Worm (Caenorhabditis elegans) whole organism, L4 larva: Measurements from ENCODE around the gene K02A6.4.

Experiments used
- F37D6.2 ChIP-seq: sonication (generic microtip); optimal IDR thresholded peaks from 2 replicates; lab custom pipeline; 2016; ENCODE audit warnings: mild to moderate bottlenecking, missing genetic modification characterization, missing compliant biosample characterization
- T20F7.1 ChIP-seq: fragments of 200-800 bp; sonication (Bioruptor generic); optimal IDR thresholded peaks from 2 replicates; lab custom pipeline; 2018; ENCODE audit warnings: mild to moderate bottlenecking, missing genetic modification characterization, missing compliant biosample characterization
- Y105C5A.15 ChIP-seq: fragments of 200-800 bp; sonication (Bioruptor generic); IDR thresholded peaks from 2 replicates; pipeline ENCODE4 v1.3.6; 2022; ENCODE audit warnings: missing genetic modification characterization, missing compliant biosample characterization
- Y48G9A.11 ChIP-seq: fragments of 200-800 bp; sonication (Bioruptor generic); IDR thresholded peaks from 2 replicates; pipeline ENCODE4 v1.3.6; 2022; ENCODE audit warnings: missing genetic modification reagents, missing genetic modification characterization, missing compliant biosample characterization
- Y75B8A.6 ChIP-seq: fragments of 200-800 bp; sonication (Bioruptor generic); IDR thresholded peaks from 2 replicates; pipeline ENCODE4 v1.3.6; 2022; ENCODE audit warnings: missing genetic modification reagents, missing genetic modification characterization, missing compliant biosample characterization
- ZK546.5 ChIP-seq, 2 experiments: sonication (generic microtip); optimal IDR thresholded peaks; 2 replicates each; lab custom pipeline; 2017; ENCODE audit warnings: missing biosample characterization in 2 of 2, missing genetic modification characterization in 2 of 2
- aha-1 ChIP-seq: fragments of 150-350 bp; peaks from one replicate; lab custom pipeline; 2014; ENCODE audit warnings: missing biosample characterization, missing genetic modification characterization
- ama-1 ChIP-seq: fragments of 150-350 bp; optimal IDR thresholded peaks from 2 replicates; lab custom pipeline; 2014; ENCODE audit warnings: inconsistent platforms, mixed read lengths
- attf-4 ChIP-seq: sonication (generic microtip); optimal IDR thresholded peaks from 3 replicates; lab custom pipeline; 2017; ENCODE audit warnings: missing biosample characterization, missing genetic modification characterization
- ceh-32 ChIP-seq: sonication (generic microtip); optimal IDR thresholded peaks from 2 replicates; lab custom pipeline; 2016; ENCODE audit warnings: mild to moderate bottlenecking, missing genetic modification characterization, missing compliant biosample characterization; ENCODE audit not compliant: poor library complexity
- cey-2 ChIP-seq: sonication (generic microtip); optimal IDR thresholded peaks from 3 replicates; lab custom pipeline; 2017; ENCODE audit warnings: missing genetic modification characterization, mild to moderate bottlenecking, missing compliant biosample characterization, antibody characterized with exemption, borderline replicate concordance; ENCODE audit not compliant: insufficient read depth
- ctbp-1 ChIP-seq: fragments of 200-800 bp; sonication (Bioruptor generic); IDR thresholded peaks from 2 replicates; pipeline ENCODE4 v1.3.6; 2022; ENCODE audit warnings: missing genetic modification reagents, missing genetic modification characterization, missing compliant biosample characterization
- daf-16 ChIP-seq, 3 experiments: sonication (generic microtip); optimal IDR thresholded peaks; 2 replicates each; lab custom pipeline; 2016 to 2017; ENCODE audit warnings: missing genetic modification characterization in 3 of 3, missing genetic modification reagents in 3 of 3, mild to moderate bottlenecking in 2 of 3, missing compliant biosample characterization in 2 of 3, missing biosample characterization in 1 of 3, moderate library complexity in 1 of 3
- daf-8 ChIP-seq: fragments of 200-800 bp; sonication (Bioruptor generic); IDR thresholded peaks from 2 replicates; pipeline ENCODE4 v1.3.6; 2022; ENCODE audit warnings: missing genetic modification characterization, missing compliant biosample characterization
- dmd-6 ChIP-seq: fragments of 200-800 bp; sonication (Bioruptor generic); IDR thresholded peaks from 2 replicates; pipeline ENCODE4 v1.3.6; 2022; ENCODE audit warnings: missing genetic modification reagents, missing genetic modification characterization, missing compliant biosample characterization
- dpl-1 ChIP-seq: fragments of 150-350 bp; optimal IDR thresholded peaks from 2 replicates; lab custom pipeline; 2014; ENCODE audit warnings: missing biosample characterization, missing genetic modification reagents, missing genetic modification characterization
- egl-43 ChIP-seq: fragments of 200-800 bp; sonication (Bioruptor generic); IDR thresholded peaks from 2 replicates; pipeline ENCODE4 v1.3.6; 2022; ENCODE audit warnings: missing genetic modification reagents, missing genetic modification characterization, missing compliant biosample characterization
- fkh-10 ChIP-seq: fragments of 150-350 bp; optimal IDR thresholded peaks from 2 replicates; lab custom pipeline; 2014; ENCODE audit warnings: missing biosample characterization, missing genetic modification reagents, missing genetic modification characterization
- fos-1 ChIP-seq: fragments of 150-350 bp; optimal IDR thresholded peaks from 2 replicates; lab custom pipeline; 2014; ENCODE audit warnings: missing biosample characterization, missing genetic modification characterization
- gei-8 ChIP-seq: fragments of 200-800 bp; sonication (Bioruptor generic); optimal IDR thresholded peaks from 2 replicates; lab custom pipeline; 2018; ENCODE audit warnings: mild to moderate bottlenecking, missing genetic modification characterization, missing compliant biosample characterization
- hif-1 ChIP-seq, 2 experiments: sonication (generic microtip); optimal IDR thresholded peaks; 2 replicates each; lab custom pipeline; 2016 to 2017; ENCODE audit warnings: missing compliant biosample characterization in 2 of 2, missing genetic modification characterization in 2 of 2, missing genetic modification reagents in 2 of 2, missing genotype in 2 of 2, mild to moderate bottlenecking in 1 of 2
- hlh-11 ChIP-seq: fragments of 200-800 bp; sonication (Bioruptor generic); optimal IDR thresholded peaks from 2 replicates; lab custom pipeline; 2018; ENCODE audit warnings: mild to moderate bottlenecking, missing genetic modification characterization, missing compliant biosample characterization
- hlh-30 ChIP-seq: sonication (generic microtip); optimal IDR thresholded peaks from 2 replicates; lab custom pipeline; 2017; ENCODE audit warnings: antibody characterized with exemption, mild to moderate bottlenecking, missing genetic modification characterization, missing compliant biosample characterization; ENCODE audit not compliant: insufficient read depth
- hmg-1.1 ChIP-seq: fragments of 200-800 bp; sonication (Bioruptor generic); IDR thresholded peaks from 2 replicates; pipeline ENCODE4 v1.3.6; 2022; ENCODE audit warnings: missing genetic modification reagents, missing genetic modification characterization, missing compliant biosample characterization
- lin-1 ChIP-seq: fragments of 200-800 bp; sonication (Bioruptor generic); IDR thresholded peaks from 2 replicates; pipeline ENCODE4 v1.3.6; 2022; ENCODE audit warnings: missing genetic modification reagents, missing genetic modification characterization, missing compliant biosample characterization
- lin-13 ChIP-seq: fragments of 150-350 bp; optimal IDR thresholded peaks from 2 replicates; lab custom pipeline; 2014; ENCODE audit warnings: missing biosample characterization, missing genetic modification reagents, missing genetic modification characterization
- lin-15B ChIP-seq: fragments of 150-350 bp; sonication (generic microtip); optimal IDR thresholded peaks from 3 replicates; lab custom pipeline; 2014; ENCODE audit warnings: missing biosample characterization, missing genetic modification characterization
- lsy-2 ChIP-seq, 2 experiments: fragments of 150-350 bp in 1 of 2; sonication (generic microtip) in 1 of 2; optimal IDR thresholded peaks; 2 replicates each; lab custom pipeline; 2014 to 2017; ENCODE audit warnings: missing biosample characterization in 2 of 2, missing genetic modification characterization in 2 of 2
- mdl-1 ChIP-seq, 2 experiments: fragments of 150-350 bp in 1 of 2; sonication (generic microtip) in 1 of 2; optimal IDR thresholded peaks; 2 replicates each; lab custom pipeline; 2014 to 2017; ENCODE audit warnings: missing biosample characterization in 2 of 2, missing genetic modification characterization in 2 of 2
- mep-1 ChIP-seq: fragments of 150-350 bp; sonication (generic microtip); optimal IDR thresholded peaks from 3 replicates; lab custom pipeline; 2014; ENCODE audit warnings: missing biosample characterization, missing genetic modification characterization
- mes-2 ChIP-seq: sonication (generic microtip); optimal IDR thresholded peaks from 2 replicates; lab custom pipeline; 2016; ENCODE audit warnings: missing genotype, mild to moderate bottlenecking, missing genetic modification characterization, missing compliant biosample characterization; ENCODE audit not compliant: poor library complexity, severe bottlenecking
- mxl-3 ChIP-seq: fragments of 200-800 bp; sonication (Bioruptor generic); optimal IDR thresholded peaks from 2 replicates; lab custom pipeline; 2018; ENCODE audit warnings: mild to moderate bottlenecking, missing genetic modification characterization, missing compliant biosample characterization
- nhr-11 ChIP-seq: fragments of 150-350 bp; optimal IDR thresholded peaks from 2 replicates; lab custom pipeline; 2014; ENCODE audit warnings: missing biosample characterization, missing genetic modification characterization
- nhr-25 ChIP-seq: sonication (generic microtip); optimal IDR thresholded peaks from 2 replicates; lab custom pipeline; 2017; ENCODE audit warnings: missing genetic modification characterization, mild to moderate bottlenecking, missing compliant biosample characterization, antibody characterized with exemption, moderate library complexity, borderline replicate concordance; ENCODE audit not compliant: insufficient read depth
- nhr-28 ChIP-seq: fragments of 150-350 bp; optimal IDR thresholded peaks from 2 replicates; lab custom pipeline; 2014; ENCODE audit warnings: missing biosample characterization, missing genetic modification characterization
- nhr-42 ChIP-seq: fragments of 200-800 bp; sonication (Bioruptor generic); IDR thresholded peaks from 2 replicates; pipeline ENCODE4 v1.3.6; 2022; ENCODE audit warnings: missing genetic modification characterization, missing compliant biosample characterization
- nhr-48 ChIP-seq: sonication (generic microtip); optimal IDR thresholded peaks from 2 replicates; lab custom pipeline; 2016; ENCODE audit warnings: mild to moderate bottlenecking, missing genetic modification characterization, missing compliant biosample characterization
- rbr-2 ChIP-seq: sonication (generic microtip); optimal IDR thresholded peaks from 2 replicates; lab custom pipeline; 2016; ENCODE audit warnings: missing genotype, missing genetic modification characterization, missing compliant biosample characterization
- skn-1 ChIP-seq: fragments of 150-350 bp; optimal IDR thresholded peaks from 2 replicates; lab custom pipeline; 2014; ENCODE audit warnings: missing biosample characterization, missing genetic modification characterization
- tra-1 ChIP-seq: fragments of 200-800 bp; sonication (Bioruptor generic); IDR thresholded peaks from 2 replicates; pipeline ENCODE4 v1.3.6; 2022; ENCODE audit warnings: missing genetic modification reagents, missing genetic modification characterization, missing compliant biosample characterization
- unc-39 ChIP-seq: sonication (generic microtip); optimal IDR thresholded peaks from 2 replicates; lab custom pipeline; 2017; ENCODE audit warnings: missing biosample characterization, missing genetic modification characterization
- zag-1 ChIP-seq: fragments of 150-350 bp; optimal IDR thresholded peaks from 2 replicates; lab custom pipeline; 2014; ENCODE audit warnings: missing biosample characterization, missing genetic modification characterization
- zip-2 ChIP-seq: fragments of 150-350 bp; optimal IDR thresholded peaks from 2 replicates; lab custom pipeline; 2014; ENCODE audit warnings: missing biosample characterization, missing genetic modification characterization

Gene K02A6.4

DNA sequence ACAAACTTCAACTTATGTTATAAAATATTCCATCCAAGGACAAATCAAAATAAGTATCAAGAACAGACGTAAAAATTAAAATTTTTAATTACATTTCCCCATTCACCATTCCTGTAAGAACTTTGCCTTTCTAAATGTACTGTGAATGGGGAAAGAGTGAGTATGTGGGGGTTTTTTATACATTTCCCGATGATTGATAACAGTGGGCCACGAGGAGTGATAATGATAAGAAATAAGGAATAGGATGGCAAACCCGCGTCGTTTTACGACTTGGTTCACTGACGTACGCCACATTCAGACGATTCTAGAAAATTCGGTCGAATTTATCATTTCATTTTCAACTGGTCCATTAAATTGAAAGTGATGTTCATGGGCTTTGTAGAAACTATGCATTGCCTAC, 7.6 kb downstream of the K02A6.4 start, which contains the start of gene cdd-1 (continued):
- TF ChIP-seq ceh-32 (tag; lab: Kevin White, UChicago) (no peak), gei-8 (GFP tag; lab: Kevin White, UChicago) (peak; percentile 28), T20F7.1 (GFP tag; lab: Kevin White, UChicago) (peak; percentile 40), daf-16 (GFP tag; optimal IDR thresholded peaks at IDR 0.05; lab: Kevin White, UChicago) (no peak), daf-16 (tag; optimal IDR thresholded peaks at IDR 0.05; lab: Kevin White, UChicago) (peak; percentile 77)

DNA sequence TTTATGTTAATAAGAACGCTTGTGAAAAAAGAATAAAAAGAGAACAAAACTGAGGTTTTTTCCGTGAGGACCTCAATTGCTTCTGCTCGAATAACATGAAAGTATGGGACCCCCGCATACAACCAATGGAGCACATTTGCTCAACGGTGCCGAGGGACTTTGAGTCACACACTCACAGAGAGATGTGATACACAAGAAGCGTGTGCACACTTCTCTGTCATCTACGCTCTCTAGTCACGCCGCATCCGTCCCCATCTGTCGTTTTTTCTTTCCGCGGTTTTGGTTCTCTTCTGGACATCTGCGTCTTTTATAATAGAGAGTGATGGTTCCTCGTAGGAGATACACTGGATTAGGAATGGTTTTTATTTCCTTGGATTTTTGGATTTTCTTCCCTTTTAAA, 12.6 kb downstream of the K02A6.4 start:
- TF ChIP-seq nhr-28 (tag; lab: Kevin White, UChicago) (no peak), mes-2 (tag; lab: Kevin White, UChicago) (peak; percentile 1), F37D6.2 (tag; lab: Kevin White, UChicago) (peak; percentile 24), rbr-2 (tag; lab: Kevin White, UChicago) (peak; percentile 55), hlh-30 (tag; lab: Kevin White, UChicago) (peak; percentile 85), Y75B8A.6 (GFP tag; lab: Robert Waterston, UW) (no peak), lin-13 (no peak), nhr-42 (GFP tag; lab: Robert Waterston, UW) (no peak), mdl-1 (tag; optimal IDR thresholded peaks at IDR 0.05; lab: Kevin White, UChicago) (peak in 1 of 2 experiments; percentile 74), nhr-11 (tag; lab: Kevin White, UChicago) (peak; percentile 39), daf-8 (no peak), cey-2 (tag; lab: Kevin White, UChicago) (no peak), fos-1 (tag; lab: Kevin White, UChicago) (no peak), attf-4 (tag; lab: Kevin White, UChicago) (no peak), zag-1 (tag; lab: Kevin White, UChicago) (no peak), unc-39 (tag; lab: Kevin White, UChicago) (no peak), Y105C5A.15 (GFP tag; lab: Robert Waterston, UW) (no peak), dmd-6 (GFP tag; lab: Robert Waterston, UW) (no peak), hlh-11 (peak; percentile 30), hmg-1.1 (GFP tag; lab: Robert Waterston, UW) (peak; percentile 74), ZK546.5 (tag; optimal IDR thresholded peaks at IDR 0.05; lab: Kevin White, UChicago) (no peak), fkh-10 (GFP tag; lab: Kevin White, UChicago) (peak; percentile 60), hif-1 (tag; optimal IDR thresholded peaks at IDR 0.05; lab: Kevin White, UChicago) (peak in 1 of 2 experiments; percentile 31), mep-1 (tag; lab: Kevin White, UChicago) (peak; percentile 60), ctbp-1 (GFP tag; lab: Robert Waterston, UW) (peak; percentile 68; the same call in 1 of the 2 replicates), lsy-2 (tag; optimal IDR thresholded peaks at IDR 0.05; lab: Kevin White, UChicago) (peak in 1 of 2 experiments; percentile 70), aha-1 (peak; percentile 12)

DNA sequence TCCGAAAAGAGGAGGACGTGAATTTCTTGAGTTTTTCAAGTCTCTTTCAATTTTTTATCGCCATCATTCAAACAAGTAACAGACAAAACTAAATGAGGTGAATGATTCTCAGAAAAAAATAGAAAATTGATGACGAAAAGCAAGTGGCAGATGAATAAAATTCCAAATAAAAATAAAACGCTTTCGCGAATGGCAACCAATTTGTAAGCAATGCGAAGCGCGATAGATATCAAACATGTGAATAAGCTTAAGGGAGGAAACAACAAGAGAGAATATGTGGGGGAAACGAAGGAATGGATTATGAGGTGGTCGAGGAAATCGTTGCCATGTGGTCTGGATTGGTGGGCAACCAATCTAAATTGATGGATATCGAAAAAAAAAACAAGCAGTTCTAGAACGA, 14.1 kb downstream of the K02A6.4 start:
- TF ChIP-seq lin-15B (no peak), mxl-3 (GFP tag; lab: Kevin White, UChicago) (no peak), ama-1 (lab: Kevin White, UChicago) (no peak), tra-1 (GFP tag; lab: Robert Waterston, UW) (no peak), skn-1 (tag; lab: Kevin White, UChicago) (no peak), fos-1 (tag; lab: Kevin White, UChicago) (no peak), nhr-48 (tag; lab: Kevin White, UChicago) (no peak), dpl-1 (no peak), lsy-2 (tag; optimal IDR thresholded peaks at IDR 0.05; lab: Kevin White, UChicago) (no peak), daf-8 (no peak), Y48G9A.11 (GFP tag; lab: Robert Waterston, UW) (no peak), nhr-25 (tag; lab: Kevin White, UChicago) (no peak), egl-43 (GFP tag; lab: Robert Waterston, UW) (no peak), mep-1 (tag; lab: Kevin White, UChicago) (no peak), zip-2 (no peak), lin-1 (no peak), ceh-32 (tag; lab: Kevin White, UChicago) (no peak)
